Fruit fly (Drosophila melanogaster) whole organism, larva: ENCODE data around the gene Crz.
A peak's percentile ranks its signal among the peaks of the same experiment; 100 is the strongest.

Source experiments
- noc ChIP-seq: fragments of 200-800 bp; sonication (Bioruptor generic); optimal IDR thresholded peaks from 3 replicates; lab custom pipeline; 2019; ENCODE audit warnings: missing biosample characterization, mild to moderate bottlenecking, missing genetic modification characterization, moderate library complexity

Gene Crz

dm6 chr3R:14288669-14289383 is 25.8 kb upstream of the Crz start, which contains the start of gene red:
red (plus strand) TSS chr3R:14289071.
- peak; percentile 94 for TF ChIP-seq noc (tag; lab: Kevin White, UChicago)

dm6 chr3R:14289958-14290835 is 24.5 kb upstream of the Crz start:
- TF ChIP-seq noc (tag; lab: Kevin White, UChicago), result peak; percentile 72

DNA sequence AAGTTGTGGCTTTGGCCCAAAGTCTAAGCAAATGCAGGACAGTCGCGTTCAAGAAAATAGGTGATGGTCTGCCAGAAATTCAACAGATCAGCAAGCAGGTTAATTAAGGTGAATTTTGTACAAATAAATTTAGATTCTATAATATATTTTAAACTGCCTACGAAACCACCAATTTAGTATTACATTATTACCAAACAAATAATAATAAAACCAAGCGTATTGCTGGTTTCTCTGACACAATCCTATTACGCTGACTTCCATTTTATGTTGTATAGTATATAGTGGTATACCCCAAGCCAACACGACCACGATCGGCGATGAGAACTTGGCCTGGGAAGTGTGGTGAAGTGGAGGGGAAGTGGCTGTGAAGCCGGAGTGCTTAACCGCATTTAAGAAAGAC is 23.2 kb upstream of the Crz start:
- TF ChIP-seq noc (tag; lab: Kevin White, UChicago), result peak; percentile 89

- no peak for TF ChIP-seq noc (tag; lab: Kevin White, UChicago)
These were observed 22.3 kb upstream of the Crz start for dm6 chr3R:14292307-14292711.

- peak; percentile 29 for TF ChIP-seq noc (tag; lab: Kevin White, UChicago)
These were observed 20.1 kb upstream of the Crz start for dm6 chr3R:14294397-14295018.

dm6 chr3R:14296126-14296525 is 18.5 kb upstream of the Crz start:
- TF ChIP-seq noc (tag; lab: Kevin White, UChicago), result peak; percentile 61

DNA sequence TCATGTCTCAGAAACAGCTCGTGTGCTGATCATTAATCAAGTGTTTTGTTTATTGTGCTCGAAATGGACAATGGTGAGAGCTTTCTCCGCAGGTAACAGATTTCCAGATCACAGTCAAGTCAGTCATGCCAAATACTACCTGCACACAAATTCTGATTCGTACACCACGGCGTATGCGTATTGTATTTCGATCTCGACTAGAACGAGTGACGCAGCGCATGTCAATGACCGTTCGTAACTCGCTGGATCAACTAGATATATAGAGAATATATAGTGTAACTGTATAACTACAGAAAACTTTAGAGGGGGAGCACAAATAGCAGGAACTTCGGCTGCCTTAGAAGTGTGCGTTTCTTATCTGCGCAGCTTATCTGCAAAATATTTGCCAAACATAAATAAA is 18.0 kb upstream of the Crz start:
- no peak for TF ChIP-seq noc (tag; lab: Kevin White, UChicago)

DNA sequence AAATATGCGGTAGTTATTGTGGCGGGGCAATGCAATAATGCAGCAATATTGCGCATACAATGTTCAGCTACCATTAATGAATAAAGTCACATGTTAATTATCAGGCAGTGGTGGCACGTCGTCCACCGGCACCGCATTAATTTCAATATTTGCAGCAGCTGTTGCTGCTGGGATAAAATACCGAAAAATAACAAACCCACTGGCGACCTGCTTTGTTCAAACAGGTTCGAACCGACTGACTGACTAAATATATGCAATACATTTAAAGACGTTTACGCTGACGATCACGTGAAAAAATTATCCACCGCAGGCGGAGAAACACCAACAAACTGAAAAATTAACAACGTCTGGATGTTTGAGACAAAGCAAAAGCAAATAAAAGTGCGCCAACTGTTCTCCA is 17.2 kb upstream of the Crz start:
- TF ChIP-seq noc (tag; lab: Kevin White, UChicago), result no peak

DNA sequence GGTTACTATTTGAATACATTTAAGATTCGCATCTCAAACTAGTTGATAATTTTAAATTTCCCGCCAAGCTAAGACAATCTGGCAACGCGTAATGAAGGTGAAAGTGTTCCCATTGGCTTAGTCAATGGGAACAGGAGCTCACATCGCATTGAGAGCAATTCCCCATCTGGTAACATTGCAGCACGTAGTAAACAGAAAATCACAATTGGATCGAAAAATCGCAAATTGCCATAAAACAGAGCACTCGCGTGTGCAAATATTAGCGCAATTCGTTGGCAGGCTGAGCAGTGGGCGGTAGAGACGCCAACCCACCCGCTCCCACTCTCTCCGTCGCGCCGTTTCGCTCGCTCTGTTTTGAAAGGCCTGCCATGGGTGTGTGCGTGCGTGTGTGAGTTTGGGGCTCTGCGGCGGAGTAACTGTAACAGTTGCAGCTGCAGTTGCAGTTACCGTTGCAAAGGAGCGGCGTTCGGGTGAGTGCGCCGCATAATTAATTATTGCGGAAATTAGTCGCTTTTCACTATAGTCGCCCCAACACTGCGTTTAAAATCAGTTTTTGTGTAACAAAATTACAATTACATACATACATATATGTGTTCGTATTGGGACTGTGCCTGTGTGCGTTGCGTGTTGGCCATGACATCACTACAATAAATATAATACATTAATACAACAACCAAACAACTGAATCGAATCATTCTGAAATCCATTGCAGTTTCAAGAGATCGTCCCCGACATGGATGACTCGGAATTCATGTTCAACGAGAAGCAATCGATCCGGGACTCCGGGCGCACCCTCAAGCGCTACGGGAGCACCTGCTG is 16.4 kb upstream of the Crz start:
- no peak for TF ChIP-seq noc (tag; lab: Kevin White, UChicago)

DNA sequence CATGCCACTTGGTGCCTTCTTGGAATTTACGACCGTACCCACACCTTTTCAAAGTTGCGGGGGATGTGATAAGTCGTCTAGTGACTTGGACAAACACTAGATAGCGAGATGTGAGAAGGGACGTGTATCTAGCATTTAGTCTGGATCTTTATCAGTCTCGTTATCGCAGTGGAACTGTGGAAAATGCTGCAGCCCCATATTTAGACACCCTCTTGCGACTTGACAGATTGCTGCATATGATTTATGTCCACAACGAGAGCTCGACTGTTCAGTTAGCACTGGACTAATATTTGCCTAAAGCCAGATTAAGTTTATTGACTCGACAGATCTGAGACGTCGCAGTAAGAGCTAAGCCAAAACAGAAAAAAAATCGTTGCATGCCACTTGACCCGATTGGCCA is 14.8 kb upstream of the Crz start:
- peak; percentile 8 for TF ChIP-seq noc (tag; lab: Kevin White, UChicago)

- TF ChIP-seq noc (tag; lab: Kevin White, UChicago), result no peak
These were observed 12.5 kb upstream of the Crz start, which contains the start of gene IFT54 for dm6 chr3R:14302128-14302527. IFT54 (plus strand) TSS chr3R:14302428.

DNA sequence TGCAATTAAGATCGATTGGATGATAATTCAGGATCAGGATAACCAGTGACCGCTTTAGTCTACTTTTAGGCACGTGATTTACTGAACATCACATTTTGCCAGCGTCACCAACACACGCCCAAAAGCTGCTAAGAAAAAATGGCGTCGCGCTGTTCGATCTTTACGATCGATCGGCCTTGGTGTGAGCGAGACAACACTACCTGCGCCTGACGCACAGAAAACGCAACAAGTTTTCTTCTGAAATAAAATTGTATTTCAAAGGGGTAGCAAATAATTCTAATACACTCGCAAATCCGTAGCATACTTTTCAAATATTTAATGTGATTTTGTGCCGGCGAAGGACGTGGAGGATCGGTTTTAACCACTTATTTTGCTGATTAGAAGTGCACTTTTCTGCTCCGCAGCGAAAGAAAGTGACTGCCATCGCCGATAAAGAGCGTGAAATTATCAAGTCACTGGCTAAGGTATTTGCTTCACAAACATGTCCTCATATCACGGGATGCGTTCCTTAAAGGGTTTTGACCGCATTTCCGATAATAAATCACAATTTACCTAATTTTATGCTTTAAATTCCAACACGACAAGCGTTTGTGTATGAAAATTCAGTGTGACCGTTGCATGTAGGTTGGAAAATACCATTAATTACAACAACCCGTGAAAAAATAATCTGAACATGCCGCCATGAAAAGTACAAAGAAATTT is 6.5 kb upstream of the Crz start:
- TF ChIP-seq noc (tag; lab: Kevin White, UChicago), result no peak

DNA sequence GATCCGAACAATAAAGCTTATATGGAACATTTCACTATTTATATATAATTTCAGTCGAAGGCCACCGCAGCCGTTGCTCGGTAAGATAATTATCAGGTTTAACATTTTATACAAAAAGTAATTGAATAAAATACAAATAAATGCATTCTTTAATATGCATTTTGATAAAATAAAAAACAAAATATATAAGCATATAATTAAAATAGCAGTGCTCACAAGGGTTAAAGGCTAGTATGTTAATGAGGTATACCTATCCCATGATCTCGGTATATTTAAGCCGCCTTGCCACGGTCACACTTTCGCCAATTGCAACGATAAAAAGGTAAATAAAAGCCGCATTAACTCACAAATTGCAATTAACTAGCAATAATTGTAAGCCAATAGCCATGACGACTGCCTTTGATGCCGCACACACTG is 5.8 kb upstream of the Crz start, which contains the start of gene Polr2I:
TSS of gene Polr2I (plus strand) at position 289 of the 417 bp plus-strand sequence.
- peak; percentile 12 for TF ChIP-seq noc (tag; lab: Kevin White, UChicago)

dm6 chr3R:14310062-14310461 is 4.6 kb upstream of the Crz start, which contains the start of gene CG31321:
CG31321 (plus strand) TSS chr3R:14310362.
- TF ChIP-seq noc (tag; lab: Kevin White, UChicago), result no peak
